Worm (Caenorhabditis elegans) whole organism, midembryonic: ENCODE data around the gene prx-19.

Experiments
- ref-1 ChIP-seq: fragments of 200-800 bp; sonication (Bioruptor generic); conservative IDR thresholded peaks from 2 replicates; pipeline ENCODE4 v1.3.6; 2022; ENCODE audit warnings: missing genetic modification reagents, missing genetic modification characterization, missing compliant biosample characterization
- ztf-29 ChIP-seq: fragments of 200-800 bp; sonication (Bioruptor generic); IDR thresholded peaks from 2 replicates; pipeline ENCODE4 v1.3.6; 2022; ENCODE audit warnings: missing genetic modification reagents, missing genetic modification characterization, missing compliant biosample characterization

- no peak for TF ChIP-seq ref-1
- TF ChIP-seq ztf-29 (GFP tag; lab: Robert Waterston, UW) = no peak
Measured at ce11 chrIII:8766467-8766866, 42.6 kb downstream of the prx-19 start.
